Worm (Caenorhabditis elegans): ENCODE data around the gene C16C8.8.

DNA sequence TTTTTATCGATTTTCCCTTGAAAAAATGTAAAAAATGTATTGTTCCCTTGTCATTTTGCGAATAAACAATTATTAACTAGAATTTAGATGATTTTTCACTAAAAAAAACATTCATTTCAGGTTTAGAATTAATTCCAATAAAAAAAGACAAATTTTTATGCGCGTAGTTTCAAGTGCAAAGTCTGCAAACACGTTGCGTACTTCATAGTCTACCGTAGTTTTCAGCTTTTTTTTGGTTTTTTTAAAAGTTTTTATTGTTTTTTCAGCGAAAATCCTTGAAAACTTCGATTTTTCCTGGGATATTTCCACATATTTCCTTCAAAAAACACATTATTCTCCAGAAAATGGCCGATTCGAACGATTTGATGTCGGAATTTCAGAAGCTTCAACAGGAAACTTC is 8.0 kb downstream of the C16C8.8 start, which contains the start of gene C16C8.11:
- no peak for TF ChIP-seq nhr-12 (tag; optimal IDR thresholded peaks at IDR 0.05)
- TF ChIP-seq ama-1 (optimal IDR thresholded peaks at IDR 0.05) = no peak
- TF ChIP-seq snpc-4 (tag; optimal IDR thresholded peaks at IDR 0.05) = no peak

All from whole organism, L1 larva.